Worm (Caenorhabditis elegans): ENCODE data around the gene zig-6.

ce11 chrX:5188977-5189376 is at the start of gene zig-6:
- TF ChIP-seq lin-13 (GFP tag; optimal IDR thresholded peaks at IDR 0.05) (no peak), lir-3 (tag; optimal IDR thresholded peaks at IDR 0.05; ENCODE audit: poor library complexity) (no peak), nhr-77 (tag; optimal IDR thresholded peaks at IDR 0.05) (no peak), nhr-237 (tag; optimal IDR thresholded peaks at IDR 0.05) (no peak), ztf-4 (tag; optimal IDR thresholded peaks at IDR 0.05) (no peak), isw-1 (GFP tag; IDR thresholded peaks at IDR 0.05) (no peak)

Data from whole organism, L1 larva.